Worm (Caenorhabditis elegans): ENCODE results near the gene hmit-1.3.

Gene hmit-1.3

ce11 chrIII:3486055-3486454 lies 33.4 kb downstream of the hmit-1.3 start:
- TF ChIP-seq ama-1 (optimal IDR thresholded peaks at IDR 0.05) = no peak
- no peak for TF ChIP-seq ahr-1 (tag; optimal IDR thresholded peaks at IDR 0.05)
- TF ChIP-seq nhr-232 (tag; optimal IDR thresholded peaks at IDR 0.05) = no peak
- no peak for TF ChIP-seq ceh-48 (tag; optimal IDR thresholded peaks at IDR 0.05)
- TF ChIP-seq C38D4.7 (GFP tag; optimal IDR thresholded peaks at IDR 0.05) = no peak
- no peak for TF ChIP-seq fkh-6 (tag; optimal IDR thresholded peaks at IDR 0.05)
- TF ChIP-seq pha-4 (tag; optimal IDR thresholded peaks at IDR 0.05) = no peak
- no peak for TF ChIP-seq ceh-6 (GFP tag; optimal IDR thresholded peaks at IDR 0.05)
- TF ChIP-seq zip-5 (tag; optimal IDR thresholded peaks at IDR 0.05) = no peak
- no peak for TF ChIP-seq hlh-13 (GFP tag; optimal IDR thresholded peaks at IDR 0.05)
- TF ChIP-seq nhr-11 (tag; optimal IDR thresholded peaks at IDR 0.05) = no peak
- TF ChIP-seq F13H6.1 (tag; optimal IDR thresholded peaks at IDR 0.05) = no peak
- no peak for TF ChIP-seq Y22D7AL.16 (tag; optimal IDR thresholded peaks at IDR 0.05)
- TF ChIP-seq dve-1 (tag; optimal IDR thresholded peaks at IDR 0.05) = no peak
- TF ChIP-seq gmeb-2 (tag; optimal IDR thresholded peaks at IDR 0.05) = no peak

DNA sequence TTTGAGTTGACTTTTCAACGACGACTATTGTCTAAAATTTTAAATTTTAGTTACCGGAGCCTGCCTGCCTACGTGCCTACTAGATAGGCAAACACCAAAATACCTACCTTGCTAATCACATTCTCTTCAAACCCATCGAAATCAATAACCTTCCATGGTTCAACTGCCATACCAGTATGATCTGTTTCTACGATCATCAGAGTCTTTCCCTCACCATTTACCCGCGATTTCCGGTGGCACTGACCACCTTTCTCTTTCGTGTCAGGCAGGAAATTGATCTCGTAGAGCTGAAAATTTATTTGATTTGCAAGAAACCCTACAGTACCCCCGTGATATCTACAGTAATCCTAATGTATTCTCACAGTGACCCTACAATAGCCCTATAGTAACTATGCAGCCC lies 34.4 kb downstream of the hmit-1.3 start:
- no peak for TF ChIP-seq pat-9 (tag; optimal IDR thresholded peaks at IDR 0.05)
- no peak for TF ChIP-seq pros-1 (tag; optimal IDR thresholded peaks at IDR 0.05)
- no peak for TF ChIP-seq ceh-18 (tag; optimal IDR thresholded peaks at IDR 0.05)
- TF ChIP-seq rnt-1 (tag; optimal IDR thresholded peaks at IDR 0.05) = no peak
- no peak for TF ChIP-seq elt-4 (tag; optimal IDR thresholded peaks at IDR 0.05)
- TF ChIP-seq eyg-1 (tag; optimal IDR thresholded peaks at IDR 0.05) = no peak
- TF ChIP-seq unc-86 (tag; optimal IDR thresholded peaks at IDR 0.05) = no peak

ce11 chrIII:3482291-3482690 lies 37.1 kb downstream of the hmit-1.3 start, which contains the start of gene C34C12.6:
C34C12.6 (plus strand) TSS chrIII:3482591.
- TF ChIP-seq C38D4.7 (GFP tag; optimal IDR thresholded peaks at IDR 0.05) (no peak), odd-2 (tag; optimal IDR thresholded peaks at IDR 0.05) (no peak)

DNA sequence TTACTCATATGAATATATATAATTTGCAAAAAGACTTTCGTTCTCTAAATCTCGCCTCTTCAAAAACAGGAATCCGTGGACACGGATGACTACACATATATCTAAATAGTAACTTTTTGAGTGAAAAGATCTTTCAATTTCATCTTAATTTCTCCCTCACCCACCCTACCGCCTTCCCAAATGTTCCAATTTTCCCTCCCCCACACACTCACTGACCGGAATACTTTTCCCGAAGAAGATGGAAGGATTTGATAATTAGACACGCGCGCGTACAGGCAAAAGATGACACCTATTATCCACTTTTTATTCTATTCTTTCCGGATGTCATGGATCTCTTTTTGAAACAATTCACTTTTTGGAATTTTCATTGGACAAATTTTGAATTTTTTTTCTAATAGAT lies 38.5 kb downstream of the hmit-1.3 start:
- no peak for TF ChIP-seq ceh-18 (tag; optimal IDR thresholded peaks at IDR 0.05)
- no peak for TF ChIP-seq hlh-13 (GFP tag; optimal IDR thresholded peaks at IDR 0.05)
- no peak for TF ChIP-seq elt-4 (tag; optimal IDR thresholded peaks at IDR 0.05)
- no peak for TF ChIP-seq ceh-24 (tag; optimal IDR thresholded peaks at IDR 0.05)
- TF ChIP-seq pag-3 (tag; optimal IDR thresholded peaks at IDR 0.05; ENCODE audit: borderline replicate concordance) = no peak
- no peak for TF ChIP-seq gmeb-2 (tag; optimal IDR thresholded peaks at IDR 0.05)
- no peak for TF ChIP-seq ceh-2 (tag; optimal IDR thresholded peaks at IDR 0.05)
- no peak for TF ChIP-seq fkh-10 (GFP tag; optimal IDR thresholded peaks at IDR 0.05)
- no peak for TF ChIP-seq hlh-30 (tag; optimal IDR thresholded peaks at IDR 0.05; ENCODE audit: insufficient read depth)
- TF ChIP-seq hlh-8 (tag; optimal IDR thresholded peaks at IDR 0.05) = no peak
- no peak for TF ChIP-seq hlh-6 (tag; optimal IDR thresholded peaks at IDR 0.05)
- no peak for TF ChIP-seq eyg-1 (tag; optimal IDR thresholded peaks at IDR 0.05)
- no peak for TF ChIP-seq pqm-1 (tag; optimal IDR thresholded peaks at IDR 0.05)
- no peak for TF ChIP-seq nfya-1 (tag; optimal IDR thresholded peaks at IDR 0.05)
- no peak for TF ChIP-seq ceh-30 (tag; optimal IDR thresholded peaks at IDR 0.05)
- no peak for TF ChIP-seq ztf-16 (tag; optimal IDR thresholded peaks at IDR 0.05)
- no peak for TF ChIP-seq fkh-6 (tag; optimal IDR thresholded peaks at IDR 0.05)

DNA sequence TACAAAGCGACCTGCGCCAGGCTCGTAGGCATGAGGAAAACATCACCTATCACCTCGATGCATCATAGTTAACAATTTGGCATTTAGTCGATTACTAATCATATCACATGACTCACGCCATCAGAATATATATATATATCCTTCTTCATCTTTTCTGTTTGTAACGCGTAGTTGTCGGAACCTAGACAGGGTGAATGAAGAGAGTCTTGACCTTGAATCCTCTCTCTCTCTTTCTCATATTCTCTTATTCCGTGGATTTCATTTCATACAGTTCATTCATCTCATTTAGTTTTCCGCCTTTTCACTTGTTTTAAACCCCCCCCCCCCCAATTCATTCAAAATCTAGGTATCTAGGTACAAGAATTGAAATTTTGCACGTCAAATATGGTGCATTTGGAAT lies 39.2 kb downstream of the hmit-1.3 start:
- no peak for TF ChIP-seq gmeb-2 (tag; optimal IDR thresholded peaks at IDR 0.05)
- TF ChIP-seq ceh-48 (tag; optimal IDR thresholded peaks at IDR 0.05) = no peak
- TF ChIP-seq hlh-30 (tag; optimal IDR thresholded peaks at IDR 0.05; ENCODE audit: insufficient read depth) = peak; percentile 19
- TF ChIP-seq hlh-6 (tag; optimal IDR thresholded peaks at IDR 0.05) = no peak
- no peak for TF ChIP-seq pat-9 (tag; optimal IDR thresholded peaks at IDR 0.05)
- no peak for TF ChIP-seq C38D4.7 (GFP tag; optimal IDR thresholded peaks at IDR 0.05)
- TF ChIP-seq lim-6 (tag; optimal IDR thresholded peaks at IDR 0.05) = no peak
- TF ChIP-seq ceh-24 (tag; optimal IDR thresholded peaks at IDR 0.05) = no peak
